Worm (Caenorhabditis elegans) whole organism, early embryonic: ENCODE data around the gene F36A4.1.

Source experiments
- B0310.2 ChIP-seq: sonication (generic microtip); optimal IDR thresholded peaks from 2 replicates; lab custom pipeline; 2016; ENCODE audit warnings: mild to moderate bottlenecking, missing genetic modification characterization, missing compliant biosample characterization
- F13C5.2 ChIP-seq: sonication (generic microtip); optimal IDR thresholded peaks from 2 replicates; lab custom pipeline; 2017; ENCODE audit warnings: mild to moderate bottlenecking, missing genetic modification characterization, inconsistent platforms, missing compliant biosample characterization
- aly-1 ChIP-seq: sonication (generic microtip); optimal IDR thresholded peaks from 2 replicates; lab custom pipeline; 2016; ENCODE audit warnings: missing genetic modification characterization, missing compliant biosample characterization
- ama-1 ChIP-seq: fragments of 150-350 bp; optimal IDR thresholded peaks from 2 replicates; lab custom pipeline; 2014
- ceh-13 ChIP-seq: fragments of 200-800 bp; sonication (Bioruptor generic); optimal IDR thresholded peaks from 2 replicates; lab custom pipeline; 2018; ENCODE audit warnings: mild to moderate bottlenecking, missing genetic modification characterization, missing compliant biosample characterization
- ceh-36 ChIP-seq: sonication (generic microtip); optimal IDR thresholded peaks from 2 replicates; lab custom pipeline; 2016; ENCODE audit warnings: missing genetic modification characterization, inconsistent platforms, missing compliant biosample characterization
- ets-7 ChIP-seq: sonication (generic microtip); optimal IDR thresholded peaks from 2 replicates; lab custom pipeline; 2016; ENCODE audit warnings: missing genotype, missing genetic modification characterization, missing compliant biosample characterization
- flt-1 ChIP-seq: fragments of 200-800 bp; sonication (Bioruptor generic); IDR thresholded peaks from 2 replicates; pipeline ENCODE4 v1.3.6; 2022; ENCODE audit warnings: missing genetic modification characterization, missing compliant biosample characterization
- hmbx-1 ChIP-seq: sonication (generic microtip); optimal IDR thresholded peaks from 2 replicates; lab custom pipeline; 2016; ENCODE audit warnings: mild to moderate bottlenecking, missing genetic modification characterization, missing compliant biosample characterization
- hmg-4 ChIP-seq: fragments of 200-800 bp; sonication (Bioruptor generic); optimal IDR thresholded peaks from 2 replicates; lab custom pipeline; 2018; ENCODE audit warnings: mild to moderate bottlenecking, missing genetic modification characterization, missing compliant biosample characterization
- hnd-1 ChIP-seq: sonication (generic microtip); optimal IDR thresholded peaks from 2 replicates; lab custom pipeline; 2016; ENCODE audit warnings: missing genetic modification characterization, missing compliant biosample characterization
- pes-1 ChIP-seq: fragments of 200-800 bp; sonication (Bioruptor generic); IDR thresholded peaks from 2 replicates; pipeline ENCODE4 v1.3.6; 2022; ENCODE audit warnings: missing genetic modification reagents, missing genetic modification characterization, missing compliant biosample characterization
- scrt-1 ChIP-seq: fragments of 200-800 bp; sonication (Bioruptor generic); IDR thresholded peaks from 2 replicates; pipeline ENCODE4 v1.3.6; 2022; ENCODE audit warnings: missing genetic modification characterization, missing compliant biosample characterization
- sea-1 ChIP-seq: fragments of 200-800 bp; sonication (Bioruptor generic); conservative IDR thresholded peaks from 2 replicates; pipeline ENCODE4 v1.3.6; 2022; ENCODE audit warnings: missing genetic modification characterization, missing compliant biosample characterization
- tbx-11 ChIP-seq: fragments of 200-800 bp; sonication (Bioruptor generic); IDR thresholded peaks from 2 replicates; pipeline ENCODE4 v1.3.6; 2022; ENCODE audit warnings: missing genetic modification characterization, missing compliant biosample characterization
- tbx-37 ChIP-seq: fragments of 200-800 bp; sonication (Bioruptor generic); conservative IDR thresholded peaks from 2 replicates; pipeline ENCODE4 v1.3.6; 2022; ENCODE audit warnings: missing genetic modification reagents, missing genetic modification characterization, missing compliant biosample characterization
- tra-4 ChIP-seq: sonication (generic microtip); optimal IDR thresholded peaks from 2 replicates; lab custom pipeline; 2017; ENCODE audit warnings: missing genetic modification characterization, missing compliant biosample characterization

Gene F36A4.1

ce11 chrIV:4246493-4246892 lies 25.8 kb upstream of the F36A4.1 start, which contains the start of gene ttr-20:
ttr-20 (plus strand) TSS chrIV:4246793.
- TF ChIP-seq ama-1 (lab: Kevin White, UChicago) (no peak), pes-1 (GFP tag; lab: Robert Waterston, UW) (no peak), hmbx-1 (tag; lab: Kevin White, UChicago) (no peak), tbx-37 (GFP tag; lab: Robert Waterston, UW) (no peak), aly-1 (tag; lab: Kevin White, UChicago) (no peak), scrt-1 (GFP tag; lab: Robert Waterston, UW) (no peak), hnd-1 (no peak), sea-1 (GFP tag; lab: Robert Waterston, UW) (no peak), hmg-4 (GFP tag; lab: Kevin White, UChicago) (no peak), B0310.2 (no peak), ets-7 (tag; lab: Kevin White, UChicago) (no peak), ceh-36 (no peak), tra-4 (tag; lab: Kevin White, UChicago) (no peak), tbx-11 (no peak), ceh-13 (no peak), flt-1 (no peak), F13C5.2 (tag; lab: Kevin White, UChicago) (no peak)

ce11 chrIV:4247334-4247733 lies 24.9 kb upstream of the F36A4.1 start:
- TF ChIP-seq hmg-4 (GFP tag; lab: Kevin White, UChicago) (no peak), F13C5.2 (tag; lab: Kevin White, UChicago) (peak; percentile 18)

ce11 chrIV:4247770-4248169 lies 24.5 kb upstream of the F36A4.1 start, which contains the start of gene ama-1:
ama-1 (plus strand) TSS chrIV:4248070.
- TF ChIP-seq tra-4 (tag; lab: Kevin White, UChicago) (no peak), tbx-37 (GFP tag; lab: Robert Waterston, UW) (no peak), ceh-36 (no peak), tbx-11 (no peak), hmg-4 (GFP tag; lab: Kevin White, UChicago) (no peak), scrt-1 (GFP tag; lab: Robert Waterston, UW) (no peak), ceh-13 (no peak), ets-7 (tag; lab: Kevin White, UChicago) (no peak), flt-1 (no peak), B0310.2 (no peak), sea-1 (GFP tag; lab: Robert Waterston, UW) (no peak)

- TF ChIP-seq tbx-37 (GFP tag; lab: Robert Waterston, UW) (no peak), scrt-1 (GFP tag; lab: Robert Waterston, UW) (no peak), aly-1 (tag; lab: Kevin White, UChicago) (peak; percentile 1), ceh-13 (no peak), sea-1 (GFP tag; lab: Robert Waterston, UW) (no peak), hnd-1 (no peak), flt-1 (no peak), ets-7 (tag; lab: Kevin White, UChicago) (no peak)
Observed at ce11 chrIV:4254989-4255582, 17.2 kb upstream of the F36A4.1 start.

- TF ChIP-seq tbx-37 (GFP tag; lab: Robert Waterston, UW) (no peak), hmbx-1 (tag; lab: Kevin White, UChicago) (no peak), flt-1 (no peak), ceh-36 (no peak), aly-1 (tag; lab: Kevin White, UChicago) (no peak), ama-1 (lab: Kevin White, UChicago) (no peak), B0310.2 (no peak), hnd-1 (no peak), hmg-4 (GFP tag; lab: Kevin White, UChicago) (no peak), tbx-11 (no peak), F13C5.2 (tag; lab: Kevin White, UChicago) (no peak)
Observed at ce11 chrIV:4259433-4259832, 12.8 kb upstream of the F36A4.1 start.

- no peak for TF ChIP-seq aly-1 (tag; lab: Kevin White, UChicago)
- no peak for TF ChIP-seq F13C5.2 (tag; lab: Kevin White, UChicago)
- no peak for TF ChIP-seq ceh-13
- no peak for TF ChIP-seq tra-4 (tag; lab: Kevin White, UChicago)
Observed at ce11 chrIV:4262993-4263392, 9.3 kb upstream of the F36A4.1 start, which contains the start of gene col-33. col-33 (plus strand) TSS chrIV:4263293.

- TF ChIP-seq ceh-13: no peak
- TF ChIP-seq aly-1 (tag; lab: Kevin White, UChicago): no peak
- TF ChIP-seq tbx-37 (GFP tag; lab: Robert Waterston, UW): no peak
- no peak for TF ChIP-seq B0310.2
- no peak for TF ChIP-seq ets-7 (tag; lab: Kevin White, UChicago)
- TF ChIP-seq ama-1 (lab: Kevin White, UChicago): no peak
Observed at ce11 chrIV:4264649-4265048, 7.6 kb upstream of the F36A4.1 start.

ce11 chrIV:4265224-4265623 lies 7.0 kb upstream of the F36A4.1 start, which contains the start of gene F36A4.5:
F36A4.5 (plus strand) TSS chrIV:4265524.
- TF ChIP-seq ets-7 (tag; lab: Kevin White, UChicago) (no peak), hmg-4 (GFP tag; lab: Kevin White, UChicago) (no peak), scrt-1 (GFP tag; lab: Robert Waterston, UW) (no peak), aly-1 (tag; lab: Kevin White, UChicago) (no peak), ceh-13 (no peak), ceh-36 (no peak), tbx-37 (GFP tag; lab: Robert Waterston, UW) (no peak), tra-4 (tag; lab: Kevin White, UChicago) (no peak), flt-1 (no peak), sea-1 (GFP tag; lab: Robert Waterston, UW) (no peak), tbx-11 (no peak), pes-1 (GFP tag; lab: Robert Waterston, UW) (no peak), F13C5.2 (tag; lab: Kevin White, UChicago) (no peak), ama-1 (lab: Kevin White, UChicago) (no peak)
